Worm (Caenorhabditis elegans) whole organism, L2 larva: ENCODE data around the gene D1044.1.

ENCODE experiments used
- C34F6.9 ChIP-seq: fragments of 150-350 bp; optimal IDR thresholded peaks from 2 replicates; lab custom pipeline; 2014; ENCODE audit warnings: missing biosample characterization, missing genetic modification characterization
- R02D3.7 ChIP-seq: fragments of 150-350 bp; optimal IDR thresholded peaks from 2 replicates; lab custom pipeline; 2014; ENCODE audit warnings: missing biosample characterization, missing genetic modification characterization
- Y55F3AM.14 ChIP-seq: fragments of 200-800 bp; sonication (Bioruptor generic); optimal IDR thresholded peaks from 2 replicates; lab custom pipeline; 2018; ENCODE audit warnings: mild to moderate bottlenecking, missing genetic modification characterization, missing compliant biosample characterization
- ZK546.5 ChIP-seq: sonication (generic microtip); optimal IDR thresholded peaks from 2 replicates; lab custom pipeline; 2017; ENCODE audit warnings: missing biosample characterization, missing genetic modification characterization
- alr-1 ChIP-seq: fragments of 150-350 bp; optimal IDR thresholded peaks from 2 replicates; lab custom pipeline; 2014; ENCODE audit warnings: missing biosample characterization, missing genetic modification characterization
- ama-1 ChIP-seq: fragments of 150-350 bp; optimal IDR thresholded peaks from 2 replicates; lab custom pipeline; 2018; ENCODE audit warnings: inconsistent platforms
- blmp-1 ChIP-seq: sonication (generic microtip); optimal IDR thresholded peaks from 2 replicates; lab custom pipeline; 2017; ENCODE audit warnings: missing genetic modification characterization, mild to moderate bottlenecking, missing compliant biosample characterization, antibody characterized with exemption, moderate library complexity; ENCODE audit not compliant: insufficient read depth
- ceh-82 ChIP-seq: fragments of 150-350 bp; optimal IDR thresholded peaks from 2 replicates; lab custom pipeline; 2014; ENCODE audit warnings: missing biosample characterization, missing genetic modification characterization
- crh-2 ChIP-seq: sonication (generic microtip); optimal IDR thresholded peaks from 2 replicates; lab custom pipeline; 2017; ENCODE audit warnings: missing biosample characterization, missing genetic modification characterization
- egl-27 ChIP-seq: sonication (generic microtip); optimal IDR thresholded peaks from 3 replicates; lab custom pipeline; 2017; ENCODE audit warnings: missing biosample characterization, missing genetic modification reagents, missing genetic modification characterization
- elt-1 ChIP-seq: fragments of 150-350 bp; optimal IDR thresholded peaks from 2 replicates; lab custom pipeline; 2014; ENCODE audit warnings: missing biosample characterization, missing genetic modification characterization
- elt-3 ChIP-seq: sonication (generic microtip); optimal IDR thresholded peaks from 2 replicates; lab custom pipeline; 2017; ENCODE audit warnings: missing biosample characterization, missing genetic modification characterization
- fos-1 ChIP-seq: fragments of 150-350 bp; optimal IDR thresholded peaks from 2 replicates; lab custom pipeline; 2014; ENCODE audit warnings: missing biosample characterization, missing genetic modification characterization
- gmeb-1 ChIP-seq: fragments of 150-350 bp; optimal IDR thresholded peaks from 2 replicates; lab custom pipeline; 2014; ENCODE audit warnings: missing biosample characterization, missing genetic modification characterization
- lin-13 ChIP-seq: fragments of 150-350 bp; optimal IDR thresholded peaks from 2 replicates; lab custom pipeline; 2014; ENCODE audit warnings: missing biosample characterization, missing genetic modification reagents, missing genetic modification characterization
- lin-39 ChIP-seq: fragments of 150-350 bp; optimal IDR thresholded peaks from 2 replicates; lab custom pipeline; 2014; ENCODE audit warnings: missing biosample characterization, missing genetic modification reagents, missing genetic modification characterization
- lsy-2 ChIP-seq, 2 experiments: fragments of 150-350 bp in 1 of 2; sonication (generic microtip) in 1 of 2; optimal IDR thresholded peaks; 2 replicates each; lab custom pipeline; 2014 to 2017; ENCODE audit warnings: missing biosample characterization in 2 of 2, missing genetic modification characterization in 2 of 2
- mbf-1 ChIP-seq: sonication (generic microtip); optimal IDR thresholded peaks from 2 replicates; lab custom pipeline; 2017; ENCODE audit warnings: missing biosample characterization, missing genetic modification characterization
- mdl-1 ChIP-seq, 2 experiments: fragments of 150-350 bp in 1 of 2; sonication (generic microtip) in 1 of 2; optimal IDR thresholded peaks; 2 replicates each; lab custom pipeline; 2017; ENCODE audit warnings: missing biosample characterization in 2 of 2, missing genetic modification characterization in 2 of 2
- nhr-10 ChIP-seq: sonication (generic microtip); optimal IDR thresholded peaks from 2 replicates; lab custom pipeline; 2017; ENCODE audit warnings: missing biosample characterization, missing genetic modification characterization
- nhr-11 ChIP-seq: fragments of 150-350 bp; optimal IDR thresholded peaks from 2 replicates; lab custom pipeline; 2014; ENCODE audit warnings: missing biosample characterization, missing genetic modification characterization
- nhr-129 ChIP-seq: fragments of 150-350 bp; optimal IDR thresholded peaks from 2 replicates; lab custom pipeline; 2014; ENCODE audit warnings: missing biosample characterization, missing genetic modification characterization
- nhr-21 ChIP-seq: fragments of 150-350 bp; optimal IDR thresholded peaks from 2 replicates; lab custom pipeline; 2014; ENCODE audit warnings: missing biosample characterization, missing genetic modification characterization
- nhr-23 ChIP-seq: fragments of 150-350 bp; optimal IDR thresholded peaks from 2 replicates; lab custom pipeline; 2014; ENCODE audit warnings: missing biosample characterization, missing genetic modification reagents, missing genetic modification characterization
- nhr-237 ChIP-seq: fragments of 150-350 bp; optimal IDR thresholded peaks from 2 replicates; lab custom pipeline; 2014; ENCODE audit warnings: missing biosample characterization, missing genetic modification characterization
- nhr-25 ChIP-seq: fragments of 150-350 bp; sonication (generic microtip); optimal IDR thresholded peaks from 3 replicates; lab custom pipeline; 2014; ENCODE audit warnings: missing biosample characterization, missing genetic modification characterization
- nhr-6 ChIP-seq: fragments of 150-350 bp; optimal IDR thresholded peaks from 2 replicates; lab custom pipeline; 2014; ENCODE audit warnings: missing biosample characterization, missing genetic modification characterization
- skn-1 ChIP-seq: sonication (generic microtip); optimal IDR thresholded peaks from 2 replicates; lab custom pipeline; 2017; ENCODE audit warnings: missing biosample characterization, missing genetic modification characterization
- sma-3 ChIP-seq: sonication (generic microtip); optimal IDR thresholded peaks from 2 replicates; lab custom pipeline; 2016; ENCODE audit warnings: missing genetic modification reagents, missing genetic modification characterization, missing compliant biosample characterization
- sma-9 ChIP-seq, 2 experiments: fragments of 150-350 bp in 1 of 2; sonication (generic microtip) in 1 of 2; optimal IDR thresholded peaks; 2 replicates each; lab custom pipeline; 2014 to 2016; ENCODE audit warnings: missing genetic modification characterization in 2 of 2, mild to moderate bottlenecking in 1 of 2, missing biosample characterization in 1 of 2, missing compliant biosample characterization in 1 of 2, missing genetic modification reagents in 1 of 2, moderate library complexity in 1 of 2
- snpc-4 ChIP-seq: fragments of 150-350 bp; optimal IDR thresholded peaks from 2 replicates; lab custom pipeline; 2014; ENCODE audit warnings: missing biosample characterization, missing genetic modification characterization
- unc-39 ChIP-seq: fragments of 150-350 bp; optimal IDR thresholded peaks from 2 replicates; lab custom pipeline; 2014; ENCODE audit warnings: missing biosample characterization, missing genetic modification characterization
- unc-55 ChIP-seq: fragments of 150-350 bp; sonication (generic microtip); optimal IDR thresholded peaks from 3 replicates; lab custom pipeline; 2014; ENCODE audit warnings: missing biosample characterization, missing genetic modification reagents, missing genetic modification characterization
- unc-62 ChIP-seq: fragments of 150-350 bp; optimal IDR thresholded peaks from 2 replicates; lab custom pipeline; 2014; ENCODE audit warnings: missing biosample characterization, missing genetic modification reagents, missing genetic modification characterization
- ztf-4 ChIP-seq: fragments of 150-350 bp; optimal IDR thresholded peaks from 2 replicates; lab custom pipeline; 2014; ENCODE audit warnings: missing biosample characterization, missing genetic modification characterization

The D1044.1 gene

ce11 chrIII:5543727-5544345 lies at the start of gene D1044.1:
D1044.1 (plus strand) TSS chrIII:5544295.
- TF ChIP-seq unc-62 (GFP tag; lab: Kevin White, UChicago) (no peak), elt-3 (no peak), ztf-4 (tag; lab: Kevin White, UChicago) (no peak), mdl-1 (tag; optimal IDR thresholded peaks at IDR 0.05; lab: Kevin White, UChicago) (no peak), fos-1 (no peak), elt-1 (tag; lab: Kevin White, UChicago) (no peak), nhr-25 (tag; lab: Kevin White, UChicago) (no peak), nhr-23 (tag; lab: Kevin White, UChicago) (no peak), sma-9 (GFP tag; optimal IDR thresholded peaks at IDR 0.05; lab: Kevin White, UChicago) (no peak), sma-9 (tag; optimal IDR thresholded peaks at IDR 0.05; lab: Kevin White, UChicago) (no peak), nhr-11 (tag; lab: Kevin White, UChicago) (no peak), nhr-129 (tag; lab: Kevin White, UChicago) (no peak)

ce11 chrIII:5495168-5495567 lies 48.9 kb upstream of the D1044.1 start, which contains the start of gene R02F2.8:
R02F2.8 (minus strand) TSS chrIII:5495268.
- TF ChIP-seq unc-39 (no peak), skn-1 (no peak), gmeb-1 (tag; lab: Kevin White, UChicago) (no peak), C34F6.9 (tag; lab: Kevin White, UChicago) (no peak), snpc-4 (tag; lab: Kevin White, UChicago) (no peak), elt-3 (no peak), alr-1 (tag; lab: Kevin White, UChicago) (no peak), Y55F3AM.14 (GFP tag; lab: Kevin White, UChicago) (no peak), ZK546.5 (tag; lab: Kevin White, UChicago) (no peak), ceh-82 (tag; lab: Kevin White, UChicago) (no peak)

ce11 chrIII:5498973-5499372 lies 45.1 kb upstream of the D1044.1 start, which contains the start of gene R02F2.9:
R02F2.9 (plus strand) TSS chrIII:5499190.
- no peak for TF ChIP-seq lin-13 (GFP tag; lab: Kevin White, UChicago)
- peak; percentile 47 for TF ChIP-seq sma-3
- TF ChIP-seq nhr-10 = no peak
- peak; percentile 32 for TF ChIP-seq sma-9 (GFP tag; optimal IDR thresholded peaks at IDR 0.05; lab: Kevin White, UChicago)
- TF ChIP-seq sma-9 (tag; optimal IDR thresholded peaks at IDR 0.05; lab: Kevin White, UChicago) = no peak
- TF ChIP-seq ama-1 (lab: Kevin White, UChicago) = no peak
- no peak for TF ChIP-seq mbf-1 (tag; lab: Kevin White, UChicago)
- peak; percentile 92 for TF ChIP-seq R02D3.7 (tag; lab: Kevin White, UChicago)
- TF ChIP-seq nhr-6 = no peak
- peak; percentile 95 for TF ChIP-seq gmeb-1 (tag; lab: Kevin White, UChicago)
- TF ChIP-seq lsy-2 (tag; optimal IDR thresholded peaks at IDR 0.05; lab: Kevin White, UChicago) = peak in 1 of 2 experiments; percentile 47
- peak; percentile 4 for TF ChIP-seq fos-1
- peak; percentile 70 for TF ChIP-seq C34F6.9 (tag; lab: Kevin White, UChicago)
- peak; percentile 41 for TF ChIP-seq crh-2 (tag; lab: Kevin White, UChicago)
- no peak for TF ChIP-seq elt-3
- no peak for TF ChIP-seq ztf-4 (tag; lab: Kevin White, UChicago)
- TF ChIP-seq unc-55 = peak; percentile 82
- no peak for TF ChIP-seq elt-1 (tag; lab: Kevin White, UChicago)
- peak; percentile 15 for TF ChIP-seq nhr-21 (tag; lab: Kevin White, UChicago)
- no peak for TF ChIP-seq ceh-82 (tag; lab: Kevin White, UChicago)

DNA sequence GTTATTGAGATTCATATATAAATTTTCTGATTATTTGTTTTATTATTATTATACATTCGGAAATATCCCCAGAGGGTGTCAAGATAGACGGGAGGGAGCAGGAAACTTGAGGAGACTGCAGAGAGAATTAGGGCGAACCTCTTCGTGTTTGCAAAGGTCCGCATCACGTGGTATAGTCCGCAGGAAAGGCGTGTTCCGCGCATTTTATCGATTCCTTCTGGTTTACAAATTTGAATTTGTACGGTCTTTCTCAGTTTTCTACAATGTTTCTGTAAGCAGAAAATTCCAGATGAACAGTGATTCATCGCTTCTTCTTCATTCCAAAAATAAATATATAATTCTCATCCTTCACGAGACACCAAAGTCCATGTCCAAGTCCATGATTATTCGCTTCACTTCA lies 44.2 kb upstream of the D1044.1 start:
- no peak for TF ChIP-seq ama-1 (lab: Kevin White, UChicago)
- no peak for TF ChIP-seq blmp-1 (tag; lab: Kevin White, UChicago)
- TF ChIP-seq lin-39 (tag; lab: Kevin White, UChicago) = no peak
- TF ChIP-seq unc-55 = no peak
- TF ChIP-seq nhr-25 (tag; lab: Kevin White, UChicago) = no peak
- no peak for TF ChIP-seq egl-27 (tag; lab: Kevin White, UChicago)
- TF ChIP-seq nhr-129 (tag; lab: Kevin White, UChicago) = no peak
- no peak for TF ChIP-seq nhr-237 (tag; lab: Kevin White, UChicago)
- no peak for TF ChIP-seq fos-1
- no peak for TF ChIP-seq crh-2 (tag; lab: Kevin White, UChicago)
